Worm (Caenorhabditis elegans) whole organism, L4 larva: Measurements from ENCODE around the gene F20B6.5.
"Not testable (repeated sequence)": the region's sequence is repeated elsewhere in the genome, so short reads cannot be mapped to it uniquely, and the experiment has no call there.

Source experiments
- Y48G9A.11 ChIP-seq: fragments of 200-800 bp; sonication (Bioruptor generic); IDR thresholded peaks from 2 replicates; pipeline ENCODE4 v1.3.6; 2022; ENCODE audit warnings: missing genetic modification reagents, missing genetic modification characterization, missing compliant biosample characterization
- aha-1 ChIP-seq: fragments of 150-350 bp; peaks from one replicate; lab custom pipeline; 2014; ENCODE audit warnings: missing biosample characterization, missing genetic modification characterization
- ceh-32 ChIP-seq: sonication (generic microtip); optimal IDR thresholded peaks from 2 replicates; lab custom pipeline; 2016; ENCODE audit warnings: mild to moderate bottlenecking, missing genetic modification characterization, missing compliant biosample characterization; ENCODE audit not compliant: poor library complexity
- ceh-44 ChIP-seq: fragments of 200-800 bp; sonication (Bioruptor generic); IDR thresholded peaks from 2 replicates; pipeline ENCODE4 v1.3.6; 2022; ENCODE audit warnings: missing genetic modification reagents, missing genetic modification characterization, missing compliant biosample characterization
- ces-1 ChIP-seq: fragments of 150-350 bp; sonication (generic microtip); optimal IDR thresholded peaks from 4 replicates; lab custom pipeline; 2014; ENCODE audit warnings: missing biosample characterization, missing genetic modification reagents, missing genetic modification characterization
- egl-27 ChIP-seq: sonication (generic microtip); optimal IDR thresholded peaks from 3 replicates; lab custom pipeline; 2017; ENCODE audit warnings: missing biosample characterization, missing genetic modification reagents, missing genetic modification characterization
- fos-1 ChIP-seq: fragments of 150-350 bp; optimal IDR thresholded peaks from 2 replicates; lab custom pipeline; 2014; ENCODE audit warnings: missing biosample characterization, missing genetic modification characterization
- hlh-30 ChIP-seq: sonication (generic microtip); optimal IDR thresholded peaks from 2 replicates; lab custom pipeline; 2017; ENCODE audit warnings: antibody characterized with exemption, mild to moderate bottlenecking, missing genetic modification characterization, missing compliant biosample characterization; ENCODE audit not compliant: insufficient read depth
- mdt-29 ChIP-seq: fragments of 200-800 bp; sonication (Bioruptor generic); IDR thresholded peaks from 2 replicates; pipeline ENCODE4 v1.3.6; 2022; ENCODE audit warnings: missing genetic modification reagents, missing genetic modification characterization, missing compliant biosample characterization
- mep-1 ChIP-seq: fragments of 150-350 bp; sonication (generic microtip); optimal IDR thresholded peaks from 3 replicates; lab custom pipeline; 2014; ENCODE audit warnings: missing biosample characterization, missing genetic modification characterization
- mes-2 ChIP-seq: sonication (generic microtip); optimal IDR thresholded peaks from 2 replicates; lab custom pipeline; 2016; ENCODE audit warnings: missing genotype, mild to moderate bottlenecking, missing genetic modification characterization, missing compliant biosample characterization; ENCODE audit not compliant: poor library complexity, severe bottlenecking
- nhr-25 ChIP-seq: sonication (generic microtip); optimal IDR thresholded peaks from 2 replicates; lab custom pipeline; 2017; ENCODE audit warnings: missing genetic modification characterization, mild to moderate bottlenecking, missing compliant biosample characterization, antibody characterized with exemption, moderate library complexity, borderline replicate concordance; ENCODE audit not compliant: insufficient read depth
- set-16 ChIP-seq: fragments of 200-800 bp; sonication (Bioruptor generic); IDR thresholded peaks from 2 replicates; pipeline ENCODE4 v1.3.6; 2022; ENCODE audit warnings: missing genetic modification reagents, missing genetic modification characterization, missing compliant biosample characterization
- zag-1 ChIP-seq: fragments of 150-350 bp; optimal IDR thresholded peaks from 2 replicates; lab custom pipeline; 2014; ENCODE audit warnings: missing biosample characterization, missing genetic modification characterization

- TF ChIP-seq ceh-44 (GFP tag; lab: Robert Waterston, UW); egl-27; mes-2; ceh-32 (tag; lab: Kevin White, UChicago); nhr-25 (tag; lab: Kevin White, UChicago); Y48G9A.11 (GFP tag; lab: Robert Waterston, UW); ces-1; mep-1 (tag; lab: Kevin White, UChicago); mdt-29 (GFP tag; lab: Robert Waterston, UW); set-16 (GFP tag; lab: Robert Waterston, UW); fos-1 (tag; lab: Kevin White, UChicago); aha-1; hlh-30 (tag; lab: Kevin White, UChicago); zag-1 (tag; lab: Kevin White, UChicago): not testable (repeated sequence)
These were observed 3.2 kb upstream of the F20B6.5 start for ce11 chrX:4202881-4203280.
